Worm (Caenorhabditis elegans): ENCODE results near the gene sym-2.

ce11 chrII:9177080-9177479 lies 11.2 kb downstream of the sym-2 start, which contains the start of the genes sec-5 and pir-1:
- TF ChIP-seq unc-62 (GFP tag; optimal IDR thresholded peaks at IDR 0.05) (no peak), tbx-8 (GFP tag; optimal IDR thresholded peaks at IDR 0.05) (no peak), nhr-237 (tag; optimal IDR thresholded peaks at IDR 0.05) (no peak), nhr-76 (tag; optimal IDR thresholded peaks at IDR 0.05) (no peak), lin-13 (tag; optimal IDR thresholded peaks at IDR 0.05) (peak; percentile 25), ceh-43 (GFP tag; optimal IDR thresholded peaks at IDR 0.05) (peak; percentile 38), elt-3 (tag; optimal IDR thresholded peaks at IDR 0.05) (no peak), mep-1 (tag; optimal IDR thresholded peaks at IDR 0.05) (peak; percentile 42), nhr-12 (tag; optimal IDR thresholded peaks at IDR 0.05) (no peak), sptf-1 (tag; optimal IDR thresholded peaks at IDR 0.05) (no peak), snpc-4 (tag; optimal IDR thresholded peaks at IDR 0.05) (no peak), unc-39 (tag; optimal IDR thresholded peaks at IDR 0.05) (no peak)

Measured in whole organism, mixed stage, embryonic.